Fruit fly (Drosophila melanogaster): Measurements from ENCODE around the gene kst.

kst gene

dm6 chr3L:3383965-3384595 lies 47.4 kb downstream of the kst start (continued):
- TF ChIP-seq pan (optimal IDR thresholded peaks at IDR 0.05) = no peak
- TF ChIP-seq pan (GFP tag; optimal IDR thresholded peaks at IDR 0.05 in 1 of 2, IDR thresholded peaks at IDR 0.05 in 1 of 2) = peak in 1 of 2 experiments; percentile 4
- no peak for TF ChIP-seq CG8944 (GFP tag; optimal IDR thresholded peaks at IDR 0.05)
- TF ChIP-seq CG6175 (GFP tag; IDR thresholded peaks at IDR 0.05) = peak; percentile 75; the same call in 2 of the 3 replicates
- TF ChIP-seq CG15479 (GFP tag; optimal IDR thresholded peaks at IDR 0.05) = no peak
- TF ChIP-seq dysf (GFP tag; IDR thresholded peaks at IDR 0.05) = no peak
- TF ChIP-seq CG8290 (GFP tag; optimal IDR thresholded peaks at IDR 0.05) = no peak
- TF ChIP-seq CG8290 (tag; optimal IDR thresholded peaks at IDR 0.05) = peak in 1 of 2 experiments; percentile 46
- peak; percentile 86; the same call in 2 of the 3 replicates for TF ChIP-seq sr (GFP tag; IDR thresholded peaks at IDR 0.05)
- TF ChIP-seq HLHmδ (GFP tag; optimal IDR thresholded peaks at IDR 0.05) = peak; percentile 57
- TF ChIP-seq Optix (GFP tag; IDR thresholded peaks at IDR 0.05) = 0 out of 3 replicates have a peak, but pooled peaks have one; percentile 31
- TF ChIP-seq gsb (GFP tag; IDR thresholded peaks at IDR 0.05) = no peak
- peak; percentile 75 for TF ChIP-seq abd-A (tag; optimal IDR thresholded peaks at IDR 0.05)
- peak; percentile 87 for TF ChIP-seq CG12769 (tag; optimal IDR thresholded peaks at IDR 0.05)
- peak; percentile 96 for TF ChIP-seq sd (tag; optimal IDR thresholded peaks at IDR 0.05)

- TF ChIP-seq zfh1 (GFP tag; IDR thresholded peaks at IDR 0.05) = peak; percentile 59; the same call in 2 of the 3 replicates
- no peak for TF ChIP-seq sc (optimal IDR thresholded peaks at IDR 0.05)
- peak; percentile 59 for TF ChIP-seq sc (GFP tag; optimal IDR thresholded peaks at IDR 0.05)
- TF ChIP-seq CG1529 (GFP tag; optimal IDR thresholded peaks at IDR 0.05) = peak; percentile 29
- TF ChIP-seq pan (optimal IDR thresholded peaks at IDR 0.05) = no peak
- peak in 1 of 2 experiments; percentile 3 for TF ChIP-seq pan (GFP tag; optimal IDR thresholded peaks at IDR 0.05 in 1 of 2, IDR thresholded peaks at IDR 0.05 in 1 of 2)
- no peak for TF ChIP-seq CG31365 (tag; optimal IDR thresholded peaks at IDR 0.05)
- no peak for TF ChIP-seq zen (tag; optimal IDR thresholded peaks at IDR 0.05)
- no peak for TF ChIP-seq CG3847 (GFP tag; IDR thresholded peaks at IDR 0.05)
- no peak for TF ChIP-seq ara (GFP tag; IDR thresholded peaks at IDR 0.05)
- 0 out of 2 replicates have a peak, but pooled peaks have one; percentile 22 for TF ChIP-seq CG32767 (GFP tag; IDR thresholded peaks at IDR 0.05)
- TF ChIP-seq CG10209 (GFP tag; optimal IDR thresholded peaks at IDR 0.05) = peak; percentile 57
- TF ChIP-seq phol (tag; optimal IDR thresholded peaks at IDR 0.05) = peak; percentile 68
- TF ChIP-seq CG4404 (GFP tag; IDR thresholded peaks at IDR 0.05) = no peak
- peak; percentile 38 for TF ChIP-seq CG2120 (GFP tag; optimal IDR thresholded peaks at IDR 0.05)
- TF ChIP-seq slbo (GFP tag; IDR thresholded peaks at IDR 0.05) = peak; percentile 51
- TF ChIP-seq PHDP (tag; optimal IDR thresholded peaks at IDR 0.05) = peak; percentile 47
- TF ChIP-seq Mad (GFP tag; optimal IDR thresholded peaks at IDR 0.05) = no peak
- TF ChIP-seq D (optimal IDR thresholded peaks at IDR 0.05) = no peak
- peak; percentile 51 for TF ChIP-seq D (GFP tag; optimal IDR thresholded peaks at IDR 0.05)
- no peak for TF ChIP-seq fd3F (GFP tag; optimal IDR thresholded peaks at IDR 0.05)
- peak; percentile 74 for TF ChIP-seq CG31441 (GFP tag; IDR thresholded peaks at IDR 0.05)
- TF ChIP-seq sd (tag; optimal IDR thresholded peaks at IDR 0.05) = no peak
- TF ChIP-seq tgo (GFP tag; IDR thresholded peaks at IDR 0.05) = peak; percentile 44; the same call in 1 of the 3 replicates
- no peak for TF ChIP-seq CG8089 (GFP tag; optimal IDR thresholded peaks at IDR 0.05)
- 0 out of 2 replicates have a peak, but pooled peaks have one; percentile 26 for TF ChIP-seq crol (GFP tag; IDR thresholded peaks at IDR 0.05)
- no peak for TF ChIP-seq Dip3 (GFP tag; optimal IDR thresholded peaks at IDR 0.05)
- no peak for TF ChIP-seq CG7786 (GFP tag; optimal IDR thresholded peaks at IDR 0.05)
- peak; percentile 25 for TF ChIP-seq CG17385 (GFP tag; optimal IDR thresholded peaks at IDR 0.05)
- no peak for TF ChIP-seq fu2 (GFP tag; optimal IDR thresholded peaks at IDR 0.05)
- TF ChIP-seq CrebB (tag; optimal IDR thresholded peaks at IDR 0.05) = no peak
- no peak for TF ChIP-seq wek (GFP tag; optimal IDR thresholded peaks at IDR 0.05)
- peak; percentile 5 for TF ChIP-seq HHEX (GFP tag; optimal IDR thresholded peaks at IDR 0.05)
- peak; percentile 61 for TF ChIP-seq CG7839 (tag; optimal IDR thresholded peaks at IDR 0.05)
- TF ChIP-seq Hsf (GFP tag; optimal IDR thresholded peaks at IDR 0.05) = peak; percentile 24
- no peak for TF ChIP-seq bowl (GFP tag; IDR thresholded peaks at IDR 0.05)
Observed at dm6 chr3L:3384596-3385436, 48.2 kb downstream of the kst start.
